Worm (Caenorhabditis elegans) whole organism, early embryonic: ENCODE results near the gene unc-84.
A peak's percentile ranks its signal among the peaks of the same experiment; 100 is the strongest.

ENCODE experiments used
- B0310.2 ChIP-seq: sonication (generic microtip); optimal IDR thresholded peaks from 2 replicates; lab custom pipeline; 2016; ENCODE audit warnings: mild to moderate bottlenecking, missing genetic modification characterization, missing compliant biosample characterization
- F13C5.2 ChIP-seq: sonication (generic microtip); optimal IDR thresholded peaks from 2 replicates; lab custom pipeline; 2017; ENCODE audit warnings: mild to moderate bottlenecking, missing genetic modification characterization, inconsistent platforms, missing compliant biosample characterization
- aly-1 ChIP-seq: sonication (generic microtip); optimal IDR thresholded peaks from 2 replicates; lab custom pipeline; 2016; ENCODE audit warnings: missing genetic modification characterization, missing compliant biosample characterization
- ama-1 ChIP-seq: fragments of 150-350 bp; optimal IDR thresholded peaks from 2 replicates; lab custom pipeline; 2014
- ceh-13 ChIP-seq: fragments of 200-800 bp; sonication (Bioruptor generic); optimal IDR thresholded peaks from 2 replicates; lab custom pipeline; 2018; ENCODE audit warnings: mild to moderate bottlenecking, missing genetic modification characterization, missing compliant biosample characterization
- ceh-36 ChIP-seq: sonication (generic microtip); optimal IDR thresholded peaks from 2 replicates; lab custom pipeline; 2016; ENCODE audit warnings: missing genetic modification characterization, inconsistent platforms, missing compliant biosample characterization
- ets-7 ChIP-seq: sonication (generic microtip); optimal IDR thresholded peaks from 2 replicates; lab custom pipeline; 2016; ENCODE audit warnings: missing genotype, missing genetic modification characterization, missing compliant biosample characterization
- flt-1 ChIP-seq: fragments of 200-800 bp; sonication (Bioruptor generic); IDR thresholded peaks from 2 replicates; pipeline ENCODE4 v1.3.6; 2022; ENCODE audit warnings: missing genetic modification characterization, missing compliant biosample characterization
- hmbx-1 ChIP-seq: sonication (generic microtip); optimal IDR thresholded peaks from 2 replicates; lab custom pipeline; 2016; ENCODE audit warnings: mild to moderate bottlenecking, missing genetic modification characterization, missing compliant biosample characterization
- hmg-4 ChIP-seq: fragments of 200-800 bp; sonication (Bioruptor generic); optimal IDR thresholded peaks from 2 replicates; lab custom pipeline; 2018; ENCODE audit warnings: mild to moderate bottlenecking, missing genetic modification characterization, missing compliant biosample characterization
- hnd-1 ChIP-seq: sonication (generic microtip); optimal IDR thresholded peaks from 2 replicates; lab custom pipeline; 2016; ENCODE audit warnings: missing genetic modification characterization, missing compliant biosample characterization
- pes-1 ChIP-seq: fragments of 200-800 bp; sonication (Bioruptor generic); IDR thresholded peaks from 2 replicates; pipeline ENCODE4 v1.3.6; 2022; ENCODE audit warnings: missing genetic modification reagents, missing genetic modification characterization, missing compliant biosample characterization
- scrt-1 ChIP-seq: fragments of 200-800 bp; sonication (Bioruptor generic); IDR thresholded peaks from 2 replicates; pipeline ENCODE4 v1.3.6; 2022; ENCODE audit warnings: missing genetic modification characterization, missing compliant biosample characterization
- sea-1 ChIP-seq: fragments of 200-800 bp; sonication (Bioruptor generic); conservative IDR thresholded peaks from 2 replicates; pipeline ENCODE4 v1.3.6; 2022; ENCODE audit warnings: missing genetic modification characterization, missing compliant biosample characterization
- tbx-11 ChIP-seq: fragments of 200-800 bp; sonication (Bioruptor generic); IDR thresholded peaks from 2 replicates; pipeline ENCODE4 v1.3.6; 2022; ENCODE audit warnings: missing genetic modification characterization, missing compliant biosample characterization
- tbx-37 ChIP-seq: fragments of 200-800 bp; sonication (Bioruptor generic); conservative IDR thresholded peaks from 2 replicates; pipeline ENCODE4 v1.3.6; 2022; ENCODE audit warnings: missing genetic modification reagents, missing genetic modification characterization, missing compliant biosample characterization
- tra-4 ChIP-seq: sonication (generic microtip); optimal IDR thresholded peaks from 2 replicates; lab custom pipeline; 2017; ENCODE audit warnings: missing genetic modification characterization, missing compliant biosample characterization

The unc-84 gene

DNA sequence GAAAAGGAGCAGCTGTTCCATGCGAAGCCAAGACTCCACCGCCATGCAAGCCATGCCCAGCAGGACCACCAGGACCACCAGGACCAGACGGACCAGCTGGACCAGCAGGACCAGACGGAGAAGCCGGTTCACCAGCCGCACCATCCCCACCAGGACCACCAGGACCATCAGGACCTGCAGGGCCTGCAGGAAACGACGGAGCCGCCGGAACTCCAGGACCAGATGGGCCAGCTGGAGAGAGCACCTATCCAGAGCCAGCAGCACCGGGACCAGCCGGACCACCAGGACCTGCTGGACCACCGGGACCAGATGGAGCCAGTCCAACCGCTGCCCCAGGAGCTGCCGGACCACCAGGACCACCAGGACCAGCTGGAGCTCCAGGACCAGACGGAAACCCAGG is 7.4 kb downstream of the unc-84 start:
- TF ChIP-seq aly-1 = peak; percentile 49
- no peak for TF ChIP-seq hmbx-1
- no peak for TF ChIP-seq tbx-11 (GFP tag; lab: Robert Waterston, UW)
- no peak for TF ChIP-seq hnd-1 (tag; lab: Kevin White, UChicago)
- no peak for TF ChIP-seq ceh-13 (GFP tag; lab: Kevin White, UChicago)
- TF ChIP-seq flt-1 = no peak
- TF ChIP-seq scrt-1 (GFP tag; lab: Robert Waterston, UW) = 0 out of 2 replicates have a peak, but pooled peaks have one; percentile 7
- TF ChIP-seq ceh-36 (tag; lab: Kevin White, UChicago) = no peak
- TF ChIP-seq F13C5.2 (tag; lab: Kevin White, UChicago) = no peak
- no peak for TF ChIP-seq sea-1 (GFP tag; lab: Robert Waterston, UW)

DNA sequence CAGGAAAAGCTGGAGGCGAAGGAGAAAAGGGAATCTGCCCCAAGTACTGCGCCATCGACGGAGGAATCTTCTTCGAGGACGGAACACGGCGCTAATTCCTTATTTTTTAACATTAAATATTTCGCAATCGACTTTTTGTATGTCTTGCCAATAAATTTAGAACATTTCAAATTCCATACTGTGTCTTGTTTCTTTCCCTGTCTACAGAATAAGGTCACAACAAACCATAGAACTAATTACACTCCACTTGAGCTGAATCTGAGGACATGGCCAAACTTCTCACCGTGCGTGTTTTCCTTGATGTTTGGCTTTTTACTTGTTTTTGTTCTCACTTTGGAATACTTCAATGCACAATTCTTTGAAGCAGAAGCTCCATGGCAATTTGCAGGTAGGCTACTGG is 7.8 kb downstream of the unc-84 start, which contains the start of gene F54B11.4:
Gene F54B11.4, plus strand, starts transcription at position 301 of the 400 bp plus-strand sequence.
- TF ChIP-seq sea-1 (GFP tag; lab: Robert Waterston, UW) (no peak), hmg-4 (GFP tag; lab: Kevin White, UChicago) (no peak), scrt-1 (GFP tag; lab: Robert Waterston, UW) (no peak), B0310.2 (tag; lab: Kevin White, UChicago) (no peak)

DNA sequence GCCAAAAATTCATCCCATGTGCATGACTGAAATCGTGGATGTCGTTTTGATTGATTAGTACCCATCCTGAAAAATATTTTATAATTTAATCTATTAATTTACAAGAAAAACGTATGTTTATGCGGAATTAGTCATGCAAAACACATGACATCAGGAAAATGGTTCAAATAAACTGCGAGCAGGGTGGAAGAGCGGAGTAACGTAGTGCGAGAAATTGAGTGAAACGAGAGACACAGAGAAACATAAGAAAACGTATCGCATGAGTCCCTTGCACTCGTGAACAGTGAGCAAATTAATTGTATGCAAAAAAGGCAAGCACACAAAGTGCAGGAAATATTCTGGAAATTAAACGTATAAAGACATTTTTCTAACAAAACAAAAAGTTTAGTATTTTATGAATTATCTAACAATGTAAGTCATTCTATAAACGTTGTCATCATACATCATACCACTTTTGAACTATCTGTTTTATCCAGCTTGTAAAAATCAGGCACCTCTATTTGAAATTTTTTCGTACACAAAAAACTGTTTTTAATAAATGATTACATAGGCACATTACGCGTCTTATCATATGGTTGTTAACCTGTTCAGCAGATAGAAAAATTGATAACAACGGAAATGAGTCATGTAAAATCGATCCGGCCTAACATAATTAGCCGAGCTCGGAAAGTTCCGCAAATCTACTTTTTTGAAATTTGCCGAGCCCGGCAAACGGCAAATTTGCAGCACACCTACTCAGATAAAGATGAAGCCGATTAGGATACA is 11.6 kb downstream of the unc-84 start, which contains the start of gene F54B11.5:
Gene F54B11.5, minus strand, starts transcription at position 66 of the 765 bp plus-strand sequence.
- TF ChIP-seq tra-4 (tag; lab: Kevin White, UChicago) = no peak
- TF ChIP-seq F13C5.2 (tag; lab: Kevin White, UChicago) = peak; percentile 36

DNA sequence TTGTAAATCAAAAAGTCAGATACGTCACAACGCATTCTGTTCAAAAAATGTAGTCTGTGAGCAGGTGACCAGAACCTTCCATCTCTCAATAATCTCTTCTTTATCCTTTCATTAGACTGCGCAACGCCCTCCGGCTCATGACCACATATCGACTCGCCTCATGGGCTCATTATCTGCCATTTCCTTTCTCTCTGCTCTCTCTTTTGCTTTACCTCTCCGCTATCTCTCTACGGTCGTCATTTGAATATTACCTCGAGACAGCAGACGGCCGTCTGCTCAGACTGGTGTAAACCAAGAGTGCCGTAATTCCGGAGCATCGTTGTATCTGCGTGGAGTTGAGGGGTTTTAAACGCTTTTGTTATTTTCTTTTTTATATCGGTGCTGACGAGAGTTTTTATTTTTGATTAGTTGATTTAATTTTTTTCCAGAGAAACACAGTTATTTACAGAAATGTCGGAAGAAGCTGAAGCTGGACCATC is 13.5 kb downstream of the unc-84 start, which contains the start of gene bra-1:
Gene bra-1, plus strand, starts transcription at position 429 of the 479 bp plus-strand sequence.
- peak; percentile 77 for TF ChIP-seq F13C5.2 (tag; lab: Kevin White, UChicago)
- TF ChIP-seq ceh-13 (GFP tag; lab: Kevin White, UChicago) = no peak
- no peak for TF ChIP-seq ama-1
- peak; percentile 43 for TF ChIP-seq ceh-36 (tag; lab: Kevin White, UChicago)
- 0 out of 2 replicates have a peak, but pooled peaks have one; percentile 28 for TF ChIP-seq tbx-37 (GFP tag; lab: Robert Waterston, UW)
- TF ChIP-seq scrt-1 (GFP tag; lab: Robert Waterston, UW) = no peak
- TF ChIP-seq ets-7 = no peak
- no peak for TF ChIP-seq pes-1
- peak; percentile 36 for TF ChIP-seq hmg-4 (GFP tag; lab: Kevin White, UChicago)
- TF ChIP-seq tra-4 (tag; lab: Kevin White, UChicago) = no peak
- TF ChIP-seq aly-1 = no peak

DNA sequence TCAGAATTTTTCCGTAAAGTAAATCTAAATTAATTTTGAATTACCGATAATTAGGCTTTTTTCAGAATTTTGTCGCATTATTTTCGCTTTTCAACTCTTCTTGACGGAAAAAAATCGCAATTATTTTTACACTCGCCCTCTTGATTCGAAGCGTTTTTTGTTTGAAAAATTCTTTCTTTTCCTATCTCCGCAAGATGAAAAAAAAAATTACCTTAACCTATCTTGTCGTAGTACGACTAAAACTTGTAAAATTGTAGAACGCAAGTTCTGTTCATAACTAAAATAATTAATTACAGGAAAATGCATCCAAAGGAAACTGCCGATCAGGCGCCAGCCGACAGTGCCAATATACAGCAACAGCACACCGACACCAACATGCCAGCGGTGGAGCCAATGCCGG is 15.6 kb downstream of the unc-84 start, which contains the start of gene F54B11.7:
Gene F54B11.7, plus strand, starts transcription at position 301 of the 400 bp plus-strand sequence.
- no peak for TF ChIP-seq tbx-11 (GFP tag; lab: Robert Waterston, UW)
- no peak for TF ChIP-seq tra-4 (tag; lab: Kevin White, UChicago)
- no peak for TF ChIP-seq B0310.2 (tag; lab: Kevin White, UChicago)
- TF ChIP-seq F13C5.2 (tag; lab: Kevin White, UChicago) = no peak
- no peak for TF ChIP-seq pes-1
- no peak for TF ChIP-seq ceh-36 (tag; lab: Kevin White, UChicago)
- no peak for TF ChIP-seq hmg-4 (GFP tag; lab: Kevin White, UChicago)
- TF ChIP-seq hmbx-1 = no peak
- no peak for TF ChIP-seq ets-7

DNA sequence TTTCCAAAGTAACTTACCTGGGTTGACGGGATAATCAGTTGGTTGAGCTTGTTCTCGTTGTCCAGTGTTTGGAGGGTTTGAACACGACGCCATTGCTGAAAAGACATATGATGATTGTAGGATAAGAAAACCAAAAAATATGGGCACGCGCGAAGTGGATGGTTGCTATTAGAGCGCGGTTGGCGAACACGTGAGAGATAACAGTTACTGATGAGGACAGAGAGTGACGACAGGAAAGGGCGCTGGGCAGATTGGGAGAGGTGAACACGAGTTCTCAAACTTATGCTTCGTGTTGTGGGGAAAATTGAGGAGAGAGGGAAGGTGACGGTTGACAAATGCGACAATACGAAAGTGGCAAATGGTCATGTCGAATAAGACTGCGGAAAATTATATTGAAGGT is 19.3 kb downstream of the unc-84 start, which contains the start of gene F54B11.8:
Gene F54B11.8, minus strand, starts transcription at position 101 of the 400 bp plus-strand sequence.
- TF ChIP-seq scrt-1 (GFP tag; lab: Robert Waterston, UW) (no peak), sea-1 (GFP tag; lab: Robert Waterston, UW) (no peak), ceh-13 (GFP tag; lab: Kevin White, UChicago) (no peak), hnd-1 (tag; lab: Kevin White, UChicago) (no peak), hmbx-1 (no peak), tra-4 (tag; lab: Kevin White, UChicago) (no peak), flt-1 (no peak), tbx-37 (GFP tag; lab: Robert Waterston, UW) (no peak)

DNA sequence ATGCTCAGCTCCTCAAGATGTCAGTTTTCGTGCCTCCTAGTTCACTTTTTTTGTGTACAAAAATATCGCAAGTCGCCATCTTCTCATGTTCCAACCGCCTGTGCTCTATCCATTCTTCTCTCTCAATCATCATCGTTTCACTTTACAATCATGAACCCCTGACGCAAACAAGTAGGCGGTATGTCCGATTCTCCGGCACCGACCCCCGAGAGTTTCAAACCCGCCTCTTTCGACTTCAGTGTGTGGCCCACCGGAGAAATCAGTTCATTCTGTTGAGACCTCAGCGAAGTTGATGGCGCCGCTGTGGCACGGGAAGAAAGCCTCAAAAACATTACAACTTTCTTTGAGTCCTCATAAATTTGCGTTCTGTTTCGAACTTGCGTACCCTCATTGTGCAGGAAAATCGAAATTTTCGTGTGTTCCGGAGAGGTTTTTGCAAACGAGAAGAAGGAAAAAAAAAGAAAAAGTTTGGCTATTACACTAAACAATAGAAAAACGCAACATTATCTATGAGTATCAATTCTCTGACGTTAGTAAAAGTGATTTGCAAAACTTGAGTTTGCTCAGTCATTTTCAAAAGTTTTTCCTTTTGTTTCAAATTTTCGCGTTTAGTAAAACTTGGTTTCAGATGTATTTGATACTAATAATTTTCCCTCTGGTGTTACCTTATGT is 20.5 kb downstream of the unc-84 start, which contains the start of gene F54B11.9:
Gene F54B11.9, plus strand, starts transcription at position 622 of the 672 bp plus-strand sequence.
- TF ChIP-seq B0310.2 (tag; lab: Kevin White, UChicago) (no peak), tbx-11 (GFP tag; lab: Robert Waterston, UW) (no peak)

DNA sequence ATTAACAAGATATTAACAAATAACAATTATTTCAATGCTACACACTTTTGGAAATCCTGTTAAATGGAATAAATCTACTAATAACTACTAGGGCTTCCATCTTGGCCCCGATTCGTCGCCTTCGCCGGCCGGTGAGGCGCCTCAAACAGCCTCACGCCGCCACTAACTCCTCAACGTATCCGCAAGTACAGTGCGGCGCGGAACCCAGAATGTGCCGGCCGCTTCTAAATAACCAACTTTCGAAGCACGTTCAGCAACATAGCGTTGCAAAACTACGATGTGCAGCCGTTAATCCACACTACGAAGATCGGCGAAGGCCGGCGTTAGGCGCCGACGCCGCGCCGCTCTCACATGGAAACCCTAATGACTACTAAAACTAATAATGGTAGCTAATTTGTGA is 21.3 kb downstream of the unc-84 start:
- TF ChIP-seq scrt-1 (GFP tag; lab: Robert Waterston, UW) = no peak
- no peak for TF ChIP-seq hmg-4 (GFP tag; lab: Kevin White, UChicago)
- TF ChIP-seq ets-7 = no peak
